Worm (Caenorhabditis elegans): ENCODE results near the gene ntc-1.

- TF ChIP-seq rbr-2 (tag; optimal IDR thresholded peaks at IDR 0.05) (no peak), ctbp-1 (GFP tag; IDR thresholded peaks at IDR 0.05) (0 out of 2 replicates have a peak, but pooled peaks have one; percentile 29), php-3 (GFP tag; IDR thresholded peaks at IDR 0.05) (no peak), F10B5.3 (tag; optimal IDR thresholded peaks at IDR 0.05) (no peak), madf-9 (GFP tag; conservative IDR thresholded peaks at IDR 0.05) (no peak), D1046.2 (GFP tag; IDR thresholded peaks at IDR 0.05) (no peak), sdz-12 (GFP tag; optimal IDR thresholded peaks at IDR 0.05) (no peak), daf-12 (tag; optimal IDR thresholded peaks at IDR 0.05) (no peak), unc-62 (GFP tag; optimal IDR thresholded peaks at IDR 0.05 in 1 of 2) (no peak), unc-62 (tag; optimal IDR thresholded peaks at IDR 0.05) (no peak), nhr-237 (tag; optimal IDR thresholded peaks at IDR 0.05) (no peak), nhr-48 (tag; optimal IDR thresholded peaks at IDR 0.05) (no peak), pha-4 (GFP tag; IDR thresholded peaks at IDR 0.05) (peak; percentile 75; the same call in 1 of the 2 replicates), pha-4 (tag; optimal IDR thresholded peaks at IDR 0.05) (no peak), cey-2 (tag; optimal IDR thresholded peaks at IDR 0.05; ENCODE audit: borderline replicate concordance, insufficient read depth) (no peak), zag-1 (tag; optimal IDR thresholded peaks at IDR 0.05) (no peak)
Observed at ce11 chrX:4899623-4900022, 33.7 kb downstream of the ntc-1 start.

All from whole organism, L4 larva.